ENCODE assay signal across 1 fruit fly cellular context in genomic region chrX:6295129-6295539, dm6.
TF ChIP-seq lines count a peak whose summit lies in the region.

Gene CG15891, minus strand, starts transcription at chrX:6295345.
Gene CG3815, plus strand, starts transcription at chrX:6295389.

TF ChIP-seq in whole organism, embryonic, 481 proteins besides CTCF, POLR2A, EP300 and RAD21 (continued from another document):
- TF ChIP-seq lov (optimal IDR thresholded peaks at IDR 0.05; lab: Kevin White, UChicago) (no peak), lov (GFP tag; IDR thresholded peaks at IDR 0.05; lab: Robert Waterston, UW) (no peak), sqz (GFP tag; optimal IDR thresholded peaks at IDR 0.05; lab: Kevin White, UChicago) (no peak), bowl (GFP tag; IDR thresholded peaks at IDR 0.05; lab: Robert Waterston, UW) (no peak), sr (GFP tag; IDR thresholded peaks at IDR 0.05; lab: Robert Waterston, UW) (no peak), CG3847 (GFP tag; IDR thresholded peaks at IDR 0.05; lab: Robert Waterston, UW) (peak; percentile 82), CG18764 (GFP tag; optimal IDR thresholded peaks at IDR 0.05; lab: Kevin White, UChicago) (no peak), CG11398 (GFP tag; optimal IDR thresholded peaks at IDR 0.05; lab: Kevin White, UChicago) (no peak), CG10565 (GFP tag; optimal IDR thresholded peaks at IDR 0.05; lab: Kevin White, UChicago) (no peak), CG17359 (tag; optimal IDR thresholded peaks at IDR 0.05; lab: Kevin White, UChicago) (peak; percentile 25), CG16863 (GFP tag; optimal IDR thresholded peaks at IDR 0.05; lab: Kevin White, UChicago) (no peak), Bgb (GFP tag; IDR thresholded peaks at IDR 0.05; lab: Robert Waterston, UW; ENCODE audit: partially characterized antibody) (peak; percentile 23; the same call in 1 of the 2 replicates), gcm2 (GFP tag; optimal IDR thresholded peaks at IDR 0.05; lab: Kevin White, UChicago) (no peak), fru (optimal IDR thresholded peaks at IDR 0.05; lab: Kevin White, UChicago) (no peak)
TF ChIP-seq in whole organism, embryonic: peak in this region for 231.
